Fruit fly (Drosophila melanogaster) ovary, adult (tissue): ENCODE data around the gene porin.

Experiments
- CG17801 ChIP-seq: fragments of 200-800 bp; optimal IDR thresholded peaks from 2 replicates; lab custom pipeline; 2019; ENCODE audit warnings: missing biosample characterization, mild to moderate bottlenecking, missing genetic modification characterization, moderate library complexity; ENCODE audit not compliant: partially characterized antibody

porin gene

dm6 chr2L:10818807-10819206 is 31.8 kb downstream of the porin start, which contains the start of gene CG6508:
CG6508 (plus strand) TSS chr2L:10819107.
- no peak for TF ChIP-seq CG17801 (GFP tag; lab: Kevin White, UChicago)

- peak; percentile 74 for TF ChIP-seq CG17801 (GFP tag; lab: Kevin White, UChicago)
These were observed 48.5 kb downstream of the porin start for dm6 chr2L:10801951-10802780.

- no peak for TF ChIP-seq CG17801 (GFP tag; lab: Kevin White, UChicago)
These were observed 49.5 kb downstream of the porin start, which contains the start of gene CG31869 for dm6 chr2L:10800877-10801719. CG31869 (minus strand) TSS chr2L:10801109.
